Fruit fly (Drosophila melanogaster): ENCODE data around the gene SelT.

Gene SelT

DNA sequence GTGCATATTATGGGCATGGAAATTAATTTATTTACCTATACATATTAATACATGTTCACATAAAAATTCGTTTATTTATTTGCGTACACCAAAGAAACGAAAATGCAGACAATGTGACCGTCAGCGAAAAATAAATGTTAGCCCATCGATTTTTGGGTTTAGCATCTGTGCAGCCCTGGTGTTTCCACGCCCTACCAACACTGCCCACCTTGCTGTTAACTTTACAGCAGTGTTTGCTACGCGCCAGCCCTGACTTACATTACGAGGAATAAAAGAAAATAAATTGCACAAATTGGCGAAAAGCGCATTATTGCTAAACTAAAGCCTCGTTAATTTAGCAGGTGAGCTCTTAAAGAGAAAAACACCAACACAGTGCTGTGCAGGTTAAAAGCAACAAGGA lies 32.3 kb downstream of the SelT start, which contains the start of the genes CG33995, CG44000 and CG44001:
Gene CG33995 (plus strand): TSS at position 228 of the 400 bp plus-strand sequence.
Gene CG44000 (plus strand): TSS at position 228 of the 400 bp plus-strand sequence.
Gene CG44001 (plus strand): TSS at position 228 of the 400 bp plus-strand sequence.
- TF ChIP-seq fd85E (GFP tag; optimal IDR thresholded peaks at IDR 0.05), result no peak
- TF ChIP-seq Sox14 (GFP tag; optimal IDR thresholded peaks at IDR 0.05), result peak; percentile 70
- TF ChIP-seq CG9139 (GFP tag; optimal IDR thresholded peaks at IDR 0.05), result no peak
- peak; percentile 2 for TF ChIP-seq CG6792 (GFP tag; optimal IDR thresholded peaks at IDR 0.05)
- peak; percentile 42 for TF ChIP-seq topi (GFP tag; optimal IDR thresholded peaks at IDR 0.05)
- peak; percentile 47 for TF ChIP-seq CG3032 (tag; optimal IDR thresholded peaks at IDR 0.05)
- TF ChIP-seq CG34406 (GFP tag; optimal IDR thresholded peaks at IDR 0.05), result no peak
- peak; percentile 76 for TF ChIP-seq svp (GFP tag)
- no peak for TF ChIP-seq dac (GFP tag; optimal IDR thresholded peaks at IDR 0.05)
- TF ChIP-seq CG6163 (GFP tag; IDR thresholded peaks at IDR 0.05), result no peak
- no peak for TF ChIP-seq CG4318 (GFP tag; optimal IDR thresholded peaks at IDR 0.05)
- no peak for TF ChIP-seq CG11902 (GFP tag; optimal IDR thresholded peaks at IDR 0.05)
- no peak for TF ChIP-seq Gug (GFP tag; IDR thresholded peaks at IDR 0.05)
- no peak for TF ChIP-seq ss (GFP tag; optimal IDR thresholded peaks at IDR 0.05)
- TF ChIP-seq achi (GFP tag; optimal IDR thresholded peaks at IDR 0.05), result peak; percentile 5
- peak; percentile 43; the same call in 2 of the 3 replicates for TF ChIP-seq eg (GFP tag; IDR thresholded peaks at IDR 0.05)
- peak; percentile 4 for TF ChIP-seq CG7368 (GFP tag; optimal IDR thresholded peaks at IDR 0.05)
- TF ChIP-seq acj6 (GFP tag; optimal IDR thresholded peaks at IDR 0.05), result peak; percentile 14
- no peak for TF ChIP-seq Eip93F (GFP tag; optimal IDR thresholded peaks at IDR 0.05)
- TF ChIP-seq Hr38 (GFP tag; optimal IDR thresholded peaks at IDR 0.05), result no peak
- TF ChIP-seq CG3919 (GFP tag; optimal IDR thresholded peaks at IDR 0.05), result peak; percentile 54
- no peak for TF ChIP-seq CG32006 (GFP tag; optimal IDR thresholded peaks at IDR 0.05)
- TF ChIP-seq Sox15 (GFP tag; optimal IDR thresholded peaks at IDR 0.05), result no peak
- TF ChIP-seq CG8632 (GFP tag; optimal IDR thresholded peaks at IDR 0.05), result no peak
- no peak for TF ChIP-seq CG6808 (GFP tag; optimal IDR thresholded peaks at IDR 0.05)
- no peak for TF ChIP-seq CG15336 (GFP tag; IDR thresholded peaks at IDR 0.05)
- TF ChIP-seq CG10631 (GFP tag; optimal IDR thresholded peaks at IDR 0.05), result no peak
- TF ChIP-seq lz (GFP tag; optimal IDR thresholded peaks at IDR 0.05), result peak; percentile 46
- no peak for TF ChIP-seq CG11294 (GFP tag; IDR thresholded peaks at IDR 0.05)
- no peak for TF ChIP-seq CG8119 (GFP tag; IDR thresholded peaks at IDR 0.05)
- TF ChIP-seq CG11762 (GFP tag; optimal IDR thresholded peaks at IDR 0.05; ENCODE audit: insufficient read depth), result no peak
- peak; percentile 26 for TF ChIP-seq Smox (GFP tag; optimal IDR thresholded peaks at IDR 0.05)
- TF ChIP-seq cyc (GFP tag; optimal IDR thresholded peaks at IDR 0.05), result peak; percentile 53
- TF ChIP-seq Hr39 (GFP tag; optimal IDR thresholded peaks at IDR 0.05), result peak; percentile 39
- TF ChIP-seq fkh (GFP tag; optimal IDR thresholded peaks at IDR 0.05), result peak; percentile 73
- peak; percentile 37 for TF ChIP-seq pdm3 (GFP tag; optimal IDR thresholded peaks at IDR 0.05)
- peak; percentile 81 for TF ChIP-seq Eip78C (GFP tag)
- no peak for TF ChIP-seq CG1621 (tag; optimal IDR thresholded peaks at IDR 0.05)
- TF ChIP-seq CG8319 (GFP tag; optimal IDR thresholded peaks at IDR 0.05), result no peak
- TF ChIP-seq CG16779 (tag; optimal IDR thresholded peaks at IDR 0.05), result no peak
- TF ChIP-seq Ets96B (tag; optimal IDR thresholded peaks at IDR 0.05), result no peak
- TF ChIP-seq dsx (GFP tag; optimal IDR thresholded peaks at IDR 0.05; ENCODE audit: poor library complexity, severe bottlenecking), result peak; percentile 8
- peak; percentile 33 for TF ChIP-seq OdsH (GFP tag; optimal IDR thresholded peaks at IDR 0.05)
- TF ChIP-seq fd59A (GFP tag; optimal IDR thresholded peaks at IDR 0.05), result no peak
- peak; percentile 61 for TF ChIP-seq CG31627 (GFP tag; optimal IDR thresholded peaks at IDR 0.05)
- peak; percentile 29 for TF ChIP-seq Ets21C (GFP tag; optimal IDR thresholded peaks at IDR 0.05)
- no peak for TF ChIP-seq salr (GFP tag; optimal IDR thresholded peaks at IDR 0.05)
- peak; percentile 66 for TF ChIP-seq vri (GFP tag; optimal IDR thresholded peaks at IDR 0.05)
- TF ChIP-seq net (GFP tag; optimal IDR thresholded peaks at IDR 0.05), result no peak
- peak; percentile 20 for TF ChIP-seq Hr4 (GFP tag; optimal IDR thresholded peaks at IDR 0.05)
- no peak for TF ChIP-seq spab (GFP tag; optimal IDR thresholded peaks at IDR 0.05)
- no peak for TF ChIP-seq Blimp-1 (GFP tag; optimal IDR thresholded peaks at IDR 0.05)
- no peak for TF ChIP-seq Sox102F (GFP tag; optimal IDR thresholded peaks at IDR 0.05)

All from whole organism, prepupa.